Fruit fly (Drosophila melanogaster) whole organism, embryonic: ENCODE measurements around the gene Lcp65Ag3.

ENCODE experiments used
- CG15696 ChIP-seq: fragments of 200-800 bp; sonication (Bioruptor generic); optimal IDR thresholded peaks from 2 replicates; lab custom pipeline; 2019; ENCODE audit warnings: missing biosample characterization, mild to moderate bottlenecking, missing genetic modification characterization, moderate library complexity
- Doc3 ChIP-seq: fragments of 200-800 bp; sonication (Bioruptor generic); IDR thresholded peaks from 3 replicates; pipeline ENCODE4 v1.3.6; 2022; ENCODE audit warnings: missing biosample characterization, missing genetic modification characterization; ENCODE audit not compliant: partially characterized antibody
- Fer3 ChIP-seq: fragments of 200-800 bp; sonication (Bioruptor generic); optimal IDR thresholded peaks from 2 replicates; lab custom pipeline; 2018; ENCODE audit warnings: missing biosample characterization, mild to moderate bottlenecking, missing genetic modification characterization, moderate library complexity
- H2.0 ChIP-seq: fragments of 200-800 bp; sonication (Bioruptor generic); IDR thresholded peaks from 2 replicates; pipeline ENCODE4 v1.3.6; 2022; ENCODE audit warnings: missing biosample characterization, missing genetic modification characterization
- Hr78 ChIP-seq, 2 experiments: fragments of 200-800 bp in 1 of 2; fragments of >200 bp in 1 of 2; sonication (Bioruptor generic) in 1 of 2; optimal IDR thresholded peaks; 2 replicates each; lab custom pipeline; 2017 to 2019; ENCODE audit warnings: missing biosample characterization in 2 of 2, missing genetic modification characterization in 2 of 2, mild to moderate bottlenecking in 1 of 2, moderate library complexity in 1 of 2
- bcd ChIP-seq: fragments of 200-800 bp; sonication (Bioruptor generic); optimal IDR thresholded peaks from 2 replicates; lab custom pipeline; 2017; ENCODE audit warnings: missing biosample characterization, mild to moderate bottlenecking, missing genetic modification characterization
- ems ChIP-seq: fragments of 200-800 bp; sonication (Bioruptor generic); optimal IDR thresholded peaks from 3 replicates; lab custom pipeline; 2016; ENCODE audit warnings: missing biosample characterization, missing genetic modification characterization
- eve ChIP-seq, 2 experiments: fragments of >200 bp; optimal IDR thresholded peaks; 2 replicates each; lab custom pipeline; 2017; ENCODE audit warnings: missing biosample characterization in 2 of 2, missing genetic modification characterization in 2 of 2
- fu2 ChIP-seq: fragments of 200-800 bp; sonication (Bioruptor generic); optimal IDR thresholded peaks from 2 replicates; lab custom pipeline; 2016; ENCODE audit warnings: missing biosample characterization, missing genetic modification characterization

DNA sequence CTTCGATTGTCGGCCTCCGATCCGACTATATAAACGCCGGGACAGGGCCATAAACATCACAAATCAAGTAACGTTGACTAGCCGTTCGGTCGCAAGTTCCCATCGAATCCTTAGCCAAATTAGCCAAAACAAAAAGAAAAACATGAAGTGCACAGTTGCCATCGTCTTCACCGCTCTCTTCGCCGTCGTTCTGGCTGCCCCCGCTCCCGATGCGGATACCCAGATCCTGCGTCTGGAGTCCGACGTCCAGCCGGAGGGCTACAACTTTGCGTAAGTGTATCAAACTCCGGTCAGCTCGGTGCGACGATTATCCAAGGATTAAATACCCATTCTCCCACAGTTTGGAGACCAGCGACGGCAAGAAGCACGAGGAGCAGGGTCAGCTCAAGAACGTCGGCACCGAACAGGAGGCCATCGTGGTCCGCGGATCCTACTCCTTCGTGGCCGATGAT is 14.0 kb upstream of the Lcp65Ag3 start, which contains the start of gene Lcp65Ac:
- TF ChIP-seq Hr78 (GFP tag; optimal IDR thresholded peaks at IDR 0.05; lab: Kevin White, UChicago) (no peak), Fer3 (tag; lab: Kevin White, UChicago) (no peak), ems (GFP tag; lab: Kevin White, UChicago) (no peak), eve (GFP tag; optimal IDR thresholded peaks at IDR 0.05; lab: Kevin White, UChicago) (no peak), bcd (GFP tag; lab: Kevin White, UChicago) (no peak), CG15696 (tag; lab: Kevin White, UChicago) (no peak), H2.0 (GFP tag; lab: Robert Waterston, UW) (no peak), Doc3 (no peak), fu2 (GFP tag; lab: Kevin White, UChicago) (no peak)
